Fruit fly (Drosophila melanogaster) whole organism, embryonic: Measurements from ENCODE around the gene NitFhit.

Experiments used
- BEAF-32 ChIP-seq: fragments of 200-800 bp; sonication (Bioruptor generic); optimal IDR thresholded peaks from 3 replicates; lab custom pipeline; 2017; ENCODE audit warnings: missing biosample characterization, missing genetic modification characterization, mild to moderate bottlenecking, moderate library complexity, missing genetic modification reagents
- Bgb ChIP-seq: fragments of 200-800 bp; sonication (Bioruptor generic); IDR thresholded peaks from 2 replicates; pipeline ENCODE4 v1.3.6; 2022; ENCODE audit warnings: missing biosample characterization, missing genetic modification characterization; ENCODE audit not compliant: partially characterized antibody
- Blimp-1 ChIP-seq: fragments of 200-800 bp; sonication (Bioruptor generic); optimal IDR thresholded peaks from 3 replicates; lab custom pipeline; 2018; ENCODE audit warnings: missing biosample characterization, missing genetic modification characterization, mild to moderate bottlenecking, moderate library complexity, missing genetic modification reagents
- CG10565 ChIP-seq: fragments of 200-800 bp; sonication (Bioruptor generic); optimal IDR thresholded peaks from 3 replicates; lab custom pipeline; 2016; ENCODE audit warnings: missing biosample characterization, mild to moderate bottlenecking, missing genetic modification characterization
- CG11560 ChIP-seq: fragments of 200-800 bp; sonication (Bioruptor generic); IDR thresholded peaks from 3 replicates; pipeline ENCODE4 v1.3.6; 2022; ENCODE audit warnings: missing biosample characterization, missing genetic modification characterization
- CG12659 ChIP-seq: fragments of 200-800 bp; sonication (Bioruptor generic); optimal IDR thresholded peaks from 3 replicates; lab custom pipeline; 2017; ENCODE audit warnings: mild to moderate bottlenecking, missing biosample characterization, missing genetic modification reagents, missing genetic modification characterization
- CG13287 ChIP-seq: fragments of 200-800 bp; sonication (Bioruptor generic); IDR thresholded peaks from 2 replicates; pipeline ENCODE4 v1.3.6; 2022; ENCODE audit warnings: missing biosample characterization, missing genetic modification characterization; ENCODE audit not compliant: partially characterized antibody
- CG14050 ChIP-seq: fragments of 200-800 bp; sonication (Bioruptor generic); IDR thresholded peaks from 3 replicates; pipeline ENCODE4 v1.3.6; 2022; ENCODE audit warnings: missing biosample characterization, missing genetic modification characterization
- CG14710 ChIP-seq: fragments of 200-800 bp; sonication (Bioruptor generic); optimal IDR thresholded peaks from 3 replicates; lab custom pipeline; 2019; ENCODE audit warnings: missing biosample characterization, mild to moderate bottlenecking, missing genetic modification characterization, moderate library complexity
- CG15073 ChIP-seq: fragments of 200-800 bp; sonication (Bioruptor generic); optimal IDR thresholded peaks from 2 replicates; lab custom pipeline; 2016; ENCODE audit warnings: missing biosample characterization, missing genetic modification characterization
- CG15514 ChIP-seq: fragments of 200-800 bp; sonication (Bioruptor generic); optimal IDR thresholded peaks from 3 replicates; lab custom pipeline; 2017; ENCODE audit warnings: missing biosample characterization, missing genetic modification characterization, mild to moderate bottlenecking, moderate library complexity, missing genetic modification reagents
- CG18599 ChIP-seq: fragments of 200-800 bp; sonication (Bioruptor generic); optimal IDR thresholded peaks from 3 replicates; lab custom pipeline; 2017; ENCODE audit warnings: missing biosample characterization, missing genetic modification characterization, mild to moderate bottlenecking, moderate library complexity, missing genetic modification reagents
- CG2116 ChIP-seq: fragments of 200-800 bp; sonication (Bioruptor generic); optimal IDR thresholded peaks from 3 replicates; lab custom pipeline; 2018; ENCODE audit warnings: missing biosample characterization, mild to moderate bottlenecking, missing genetic modification characterization
- CG2202 ChIP-seq: fragments of 200-800 bp; sonication (Bioruptor generic); optimal IDR thresholded peaks from 2 replicates; lab custom pipeline; 2018; ENCODE audit warnings: missing biosample characterization, mild to moderate bottlenecking, missing genetic modification characterization
- CG30403 ChIP-seq: fragments of 200-800 bp; sonication (Bioruptor generic); optimal IDR thresholded peaks from 3 replicates; lab custom pipeline; 2016; ENCODE audit warnings: missing biosample characterization, missing genetic modification characterization
- CG31441 ChIP-seq: fragments of 200-800 bp; sonication (Bioruptor generic); IDR thresholded peaks from 2 replicates; pipeline ENCODE4 v1.3.6; 2022; ENCODE audit warnings: missing biosample characterization, missing genetic modification characterization
- CG34224 ChIP-seq: fragments of 200-800 bp; sonication (Bioruptor generic); IDR thresholded peaks from 3 replicates; pipeline ENCODE4 v1.3.6; 2022; ENCODE audit warnings: missing biosample characterization, missing genetic modification characterization; ENCODE audit not compliant: partially characterized antibody
- CG3847 ChIP-seq: fragments of 200-800 bp; sonication (Bioruptor generic); IDR thresholded peaks from 2 replicates; pipeline ENCODE4 v1.3.6; 2022; ENCODE audit warnings: missing biosample characterization, missing genetic modification characterization
- CG43689 ChIP-seq: fragments of 200-800 bp; sonication (Bioruptor generic); IDR thresholded peaks from 2 replicates; pipeline ENCODE4 v1.3.6; 2022; ENCODE audit warnings: missing biosample characterization, missing genetic modification characterization
- CG4617 ChIP-seq: fragments of 200-800 bp; sonication (Bioruptor generic); optimal IDR thresholded peaks from 3 replicates; lab custom pipeline; 2016; ENCODE audit warnings: missing biosample characterization, missing genetic modification characterization, borderline replicate concordance
- CG9797 ChIP-seq: fragments of 200-800 bp; sonication (Bioruptor generic); optimal IDR thresholded peaks from 3 replicates; lab custom pipeline; 2018; ENCODE audit warnings: missing biosample characterization, mild to moderate bottlenecking, missing genetic modification characterization
- Dll ChIP-seq: fragments of 200-800 bp; sonication (Bioruptor generic); IDR thresholded peaks from 4 replicates; pipeline ENCODE4 v1.3.6; 2022; ENCODE audit warnings: missing biosample characterization, missing genetic modification characterization; ENCODE audit not compliant: partially characterized antibody
- Dp ChIP-seq: fragments of 200-800 bp; sonication (Bioruptor generic); optimal IDR thresholded peaks from 2 replicates; lab custom pipeline; 2018; ENCODE audit warnings: missing biosample characterization, mild to moderate bottlenecking, missing genetic modification characterization, moderate library complexity
- HLH54F ChIP-seq: fragments of 200-800 bp; sonication (Bioruptor generic); optimal IDR thresholded peaks from 3 replicates; lab custom pipeline; 2016; ENCODE audit warnings: missing biosample characterization, missing genetic modification characterization
- HmgZ ChIP-seq: fragments of 200-800 bp; sonication (Bioruptor generic); optimal IDR thresholded peaks from 2 replicates; lab custom pipeline; 2018; ENCODE audit warnings: missing biosample characterization, mild to moderate bottlenecking, missing genetic modification characterization
- Hmr ChIP-seq: fragments of 200-800 bp; sonication (Bioruptor generic); optimal IDR thresholded peaks from 3 replicates; lab custom pipeline; 2017; ENCODE audit warnings: mild to moderate bottlenecking, missing biosample characterization, missing genetic modification reagents, missing genetic modification characterization
- MBD-R2 ChIP-seq: fragments of 200-800 bp; sonication (Bioruptor generic); IDR thresholded peaks from 2 replicates; pipeline ENCODE4 v1.3.6; 2022; ENCODE audit warnings: missing biosample characterization, missing genetic modification characterization
- MESR4 ChIP-seq: fragments of 200-800 bp; sonication (Bioruptor generic); optimal IDR thresholded peaks from 2 replicates; lab custom pipeline; 2018; ENCODE audit warnings: missing biosample characterization, mild to moderate bottlenecking, missing genetic modification characterization, moderate library complexity
- Sin3A ChIP-seq: fragments of >200 bp; optimal IDR thresholded peaks from 2 replicates; lab custom pipeline; 2018
- Sry-δ ChIP-seq: fragments of 200-800 bp; sonication (Bioruptor generic); optimal IDR thresholded peaks from 2 replicates; lab custom pipeline; 2016; ENCODE audit warnings: missing biosample characterization, missing genetic modification characterization
- YL-1 ChIP-seq: fragments of 200-800 bp; sonication (Bioruptor generic); optimal IDR thresholded peaks from 3 replicates; lab custom pipeline; 2017; ENCODE audit warnings: missing biosample characterization, mild to moderate bottlenecking, missing genetic modification characterization
- ab ChIP-seq: fragments of 200-800 bp; sonication (Bioruptor generic); optimal IDR thresholded peaks from 2 replicates; lab custom pipeline; 2016; ENCODE audit warnings: missing biosample characterization, missing genetic modification characterization
- amos ChIP-seq: fragments of 200-800 bp; sonication (Bioruptor generic); IDR thresholded peaks from 2 replicates; pipeline ENCODE4 v1.3.6; 2022; ENCODE audit warnings: missing biosample characterization, missing genetic modification characterization; ENCODE audit not compliant: partially characterized antibody
- bbx ChIP-seq: fragments of 200-800 bp; sonication (Bioruptor generic); IDR thresholded peaks from 2 replicates; pipeline ENCODE4 v1.3.6; 2022; ENCODE audit warnings: missing biosample characterization, missing genetic modification characterization; ENCODE audit not compliant: partially characterized antibody
- bigmax ChIP-seq: fragments of 200-800 bp; sonication (Bioruptor generic); optimal IDR thresholded peaks from 2 replicates; lab custom pipeline; 2018; ENCODE audit warnings: missing biosample characterization, mild to moderate bottlenecking, missing genetic modification characterization
- dysf ChIP-seq: fragments of 200-800 bp; sonication (Bioruptor generic); IDR thresholded peaks from 3 replicates; pipeline ENCODE4 v1.3.6; 2022; ENCODE audit warnings: missing biosample characterization, missing genetic modification characterization
- gfzf ChIP-seq: fragments of 200-800 bp; sonication (Bioruptor generic); optimal IDR thresholded peaks from 2 replicates; lab custom pipeline; 2016; ENCODE audit warnings: missing biosample characterization, mild to moderate bottlenecking, missing genetic modification characterization, moderate library complexity
- phol ChIP-seq: fragments of 200-800 bp; sonication (Bioruptor generic); optimal IDR thresholded peaks from 3 replicates; lab custom pipeline; 2018; ENCODE audit warnings: missing biosample characterization, mild to moderate bottlenecking, missing genetic modification characterization, moderate library complexity
- pzg ChIP-seq: fragments of 200-800 bp; sonication (Bioruptor generic); optimal IDR thresholded peaks from 3 replicates; lab custom pipeline; 2018; ENCODE audit warnings: missing biosample characterization, mild to moderate bottlenecking, missing genetic modification characterization, moderate library complexity
- row ChIP-seq: fragments of 200-800 bp; sonication (Bioruptor generic); IDR thresholded peaks from 3 replicates; pipeline ENCODE4 v1.3.6; 2022; ENCODE audit warnings: missing biosample characterization, missing genetic modification characterization
- sob ChIP-seq: fragments of 200-800 bp; sonication (Bioruptor generic); IDR thresholded peaks from 2 replicates; pipeline ENCODE4 v1.3.6; 2022; ENCODE audit warnings: missing biosample characterization, missing genetic modification characterization
- stwl ChIP-seq: fragments of 200-800 bp; sonication (Bioruptor generic); optimal IDR thresholded peaks from 3 replicates; lab custom pipeline; 2018; ENCODE audit warnings: missing biosample characterization, mild to moderate bottlenecking, missing genetic modification characterization, moderate library complexity
- trem ChIP-seq: fragments of 200-800 bp; optimal IDR thresholded peaks from 3 replicates; lab custom pipeline; 2019; ENCODE audit warnings: missing biosample characterization, mild to moderate bottlenecking, missing genetic modification characterization, moderate library complexity
- trh ChIP-seq: fragments of 200-800 bp; sonication (Bioruptor generic); optimal IDR thresholded peaks from 2 replicates; lab custom pipeline; 2016; ENCODE audit warnings: missing biosample characterization, missing genetic modification characterization

NitFhit gene

DNA sequence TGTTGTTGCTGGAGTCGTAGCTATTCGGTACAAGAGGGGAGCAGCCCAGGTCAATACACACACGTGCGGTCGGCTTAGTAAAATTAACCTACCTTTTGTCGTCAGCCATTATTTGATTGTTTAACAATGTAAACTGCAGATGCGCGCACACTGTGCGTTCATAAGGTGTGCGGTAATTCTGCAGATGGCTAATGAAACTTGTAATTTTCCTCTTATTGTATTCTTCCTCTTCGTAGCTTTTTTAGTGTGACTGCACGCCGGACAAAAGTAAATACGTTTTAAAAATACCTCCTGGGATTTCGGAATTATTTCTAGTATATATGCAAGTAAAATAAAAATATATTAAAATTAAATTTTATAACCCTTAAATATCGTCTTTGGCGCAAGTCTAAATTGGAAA lies 7.7 kb downstream of the NitFhit start, which contains the start of gene Prp4k (continued):
- TF ChIP-seq CG2202 (tag; lab: Kevin White, UChicago) (no peak), CG43689 (GFP tag; lab: Robert Waterston, UW) (no peak), CG14050 (no peak), CG30403 (GFP tag; lab: Kevin White, UChicago) (no peak), Blimp-1 (GFP tag; lab: Kevin White, UChicago) (no peak)

DNA sequence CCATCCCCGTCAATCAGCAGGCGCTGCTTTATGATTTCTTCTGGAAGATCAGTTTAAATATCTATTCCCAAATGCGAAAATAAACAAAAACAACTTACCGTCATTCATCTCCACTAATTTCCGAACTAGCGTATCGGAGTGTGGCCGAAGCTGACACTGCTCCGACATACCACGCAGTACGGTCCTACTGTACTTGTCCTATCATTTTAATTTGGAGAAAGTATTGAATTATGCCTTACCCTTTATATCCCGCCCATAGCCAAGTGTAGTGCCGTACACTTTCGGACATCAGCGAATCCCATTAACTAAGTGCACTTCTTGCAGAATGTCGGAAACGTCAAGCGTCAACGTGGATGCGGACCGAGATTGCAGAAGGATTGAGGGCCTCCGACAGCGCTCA lies 9.0 kb downstream of the NitFhit start, which contains the start of the genes thoc7 and Dis3l2:
TSS of gene thoc7 (minus strand) at position 168 of the 400 bp plus-strand sequence.
TSS of gene Dis3l2 (plus strand) at position 190 of the 400 bp plus-strand sequence.
- TF ChIP-seq MBD-R2, result peak; percentile 80
- peak; percentile 5 for TF ChIP-seq trem
- TF ChIP-seq BEAF-32 (GFP tag; lab: Kevin White, UChicago), result peak; percentile 24
- TF ChIP-seq Dp, result peak; percentile 11
- peak; percentile 16 for TF ChIP-seq Sry-δ
- TF ChIP-seq Dll, result peak; percentile 20; the same call in 1 of the 4 replicates
- peak; percentile 42; the same call in 1 of the 2 replicates for TF ChIP-seq CG13287 (GFP tag; lab: Robert Waterston, UW)
- peak; percentile 10 for TF ChIP-seq CG2116
- TF ChIP-seq CG10565 (GFP tag; lab: Kevin White, UChicago), result no peak
- peak; percentile 90 for TF ChIP-seq CG4617 (GFP tag; lab: Kevin White, UChicago)
- peak; percentile 44 for TF ChIP-seq YL-1 (GFP tag; lab: Kevin White, UChicago)
- TF ChIP-seq Hmr (GFP tag; lab: Kevin White, UChicago), result no peak
- TF ChIP-seq CG9797 (GFP tag; lab: Kevin White, UChicago), result peak; percentile 79
- no peak for TF ChIP-seq dysf (GFP tag; lab: Robert Waterston, UW)
- peak; percentile 61 for TF ChIP-seq pzg (GFP tag; lab: Kevin White, UChicago)
- TF ChIP-seq ab (GFP tag; lab: Kevin White, UChicago), result no peak
- no peak for TF ChIP-seq CG31441
- peak; percentile 62 for TF ChIP-seq bigmax (GFP tag; lab: Kevin White, UChicago)
- TF ChIP-seq Sin3A (lab: Kevin White, UChicago), result peak; percentile 40
- peak; percentile 0 for TF ChIP-seq HmgZ
- TF ChIP-seq CG15514 (GFP tag; lab: Kevin White, UChicago), result peak; percentile 32
- TF ChIP-seq gfzf (GFP tag; lab: Kevin White, UChicago), result peak; percentile 87
- 0 out of 3 replicates have a peak, but pooled peaks have one; percentile 13 for TF ChIP-seq row
- TF ChIP-seq CG3847, result no peak
- TF ChIP-seq CG15073, result no peak
- TF ChIP-seq bbx, result peak; percentile 7; the same call in 1 of the 2 replicates
- TF ChIP-seq phol (tag; lab: Kevin White, UChicago), result peak; percentile 10
- TF ChIP-seq sob (GFP tag; lab: Robert Waterston, UW), result no peak
- peak; percentile 12 for TF ChIP-seq CG12659 (GFP tag; lab: Kevin White, UChicago)
- TF ChIP-seq CG18599 (GFP tag; lab: Kevin White, UChicago), result no peak
- peak; percentile 29; the same call in 1 of the 2 replicates for TF ChIP-seq amos (GFP tag; lab: Robert Waterston, UW)
- peak; percentile 77 for TF ChIP-seq stwl
- peak; percentile 39; the same call in 1 of the 3 replicates for TF ChIP-seq CG34224
- peak; percentile 16 for TF ChIP-seq CG14710
- no peak for TF ChIP-seq CG11560 (tag; lab: Robert Waterston, UW)
- no peak for TF ChIP-seq trh
- TF ChIP-seq Bgb (GFP tag; lab: Robert Waterston, UW), result peak; percentile 19; the same call in 1 of the 2 replicates
- TF ChIP-seq HLH54F, result no peak
- peak; percentile 80 for TF ChIP-seq MESR4 (GFP tag; lab: Kevin White, UChicago)
